Fruit fly (Drosophila melanogaster) whole organism, embryonic: ENCODE data around the gene borr.

ENCODE experiments used
- Atf6 ChIP-seq: fragments of 200-800 bp; sonication (Bioruptor generic); IDR thresholded peaks from 2 replicates; pipeline ENCODE4 v1.3.6; 2022; ENCODE audit warnings: missing biosample characterization, missing genetic modification characterization
- CG8944 ChIP-seq: fragments of 200-800 bp; sonication (Bioruptor generic); optimal IDR thresholded peaks from 3 replicates; lab custom pipeline; 2016; ENCODE audit warnings: missing biosample characterization, missing genetic modification characterization
- Dip3 ChIP-seq: fragments of 200-800 bp; sonication (Bioruptor generic); optimal IDR thresholded peaks from 3 replicates; lab custom pipeline; 2016; ENCODE audit warnings: missing biosample characterization, missing genetic modification characterization
- Doc3 ChIP-seq: fragments of 200-800 bp; sonication (Bioruptor generic); IDR thresholded peaks from 3 replicates; pipeline ENCODE4 v1.3.6; 2022; ENCODE audit warnings: missing biosample characterization, missing genetic modification characterization; ENCODE audit not compliant: partially characterized antibody
- chm ChIP-seq: fragments of 200-800 bp; sonication (Bioruptor generic); IDR thresholded peaks from 2 replicates; pipeline ENCODE4 v1.3.6; 2022; ENCODE audit warnings: missing biosample characterization, missing genetic modification characterization
- dm ChIP-seq: fragments of 200-800 bp; sonication (Bioruptor generic); optimal IDR thresholded peaks from 3 replicates; lab custom pipeline; 2016; ENCODE audit warnings: missing biosample characterization, missing genetic modification characterization
- fd3F ChIP-seq: fragments of 200-800 bp; sonication (Bioruptor generic); optimal IDR thresholded peaks from 2 replicates; lab custom pipeline; 2018; ENCODE audit warnings: missing biosample characterization, mild to moderate bottlenecking, missing genetic modification characterization, moderate library complexity
- grau ChIP-seq: fragments of 200-800 bp; optimal IDR thresholded peaks from 3 replicates; lab custom pipeline; 2019; ENCODE audit warnings: missing biosample characterization, mild to moderate bottlenecking, missing genetic modification characterization, moderate library complexity
- row ChIP-seq: fragments of 200-800 bp; sonication (Bioruptor generic); IDR thresholded peaks from 3 replicates; pipeline ENCODE4 v1.3.6; 2022; ENCODE audit warnings: missing biosample characterization, missing genetic modification characterization
- ssp ChIP-seq: fragments of 200-800 bp; sonication (Bioruptor generic); IDR thresholded peaks from 2 replicates; pipeline ENCODE4 v1.3.6; 2022; ENCODE audit warnings: missing biosample characterization, missing genetic modification characterization

borr gene

DNA sequence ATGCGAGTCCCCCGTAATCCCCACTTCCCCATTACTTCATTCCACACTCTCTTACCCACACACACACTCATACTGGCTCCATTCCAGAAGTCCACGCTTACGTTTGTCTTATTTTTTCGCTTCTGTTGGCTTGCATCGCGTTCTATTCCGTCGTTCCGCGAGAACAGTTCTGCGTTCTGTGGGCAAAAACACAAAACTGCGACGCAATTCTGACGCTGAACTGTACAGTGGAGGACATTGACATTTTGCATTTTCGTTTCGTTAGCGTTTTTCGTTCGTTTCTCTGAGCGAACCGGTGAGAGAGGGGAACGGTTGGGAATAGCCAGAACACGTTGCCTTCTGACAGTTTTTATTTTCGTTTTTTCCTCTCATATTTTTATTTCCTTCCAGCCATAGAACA, 49.5 kb downstream of the borr start (continued):
- TF ChIP-seq Dip3 (GFP tag; lab: Kevin White, UChicago), result no peak
- peak; percentile 33; the same call in 1 of the 2 replicates for TF ChIP-seq Atf6 (GFP tag; lab: Robert Waterston, UW)
- no peak for TF ChIP-seq chm (GFP tag; lab: Robert Waterston, UW)
- no peak for TF ChIP-seq CG8944 (GFP tag; lab: Kevin White, UChicago)
- no peak for TF ChIP-seq dm (GFP tag; lab: Kevin White, UChicago)
- no peak for TF ChIP-seq row
- TF ChIP-seq grau, result no peak
- no peak for TF ChIP-seq Doc3 (GFP tag; lab: Robert Waterston, UW)
- TF ChIP-seq fd3F, result no peak
- TF ChIP-seq ssp, result no peak
